Fruit fly (Drosophila melanogaster): ENCODE data around the gene CG42870.

CG42870 gene

dm6 chr3R:21698895-21699300 lies 38.3 kb downstream of the CG42870 start (continued):
- TF ChIP-seq CG12659 (GFP tag; optimal IDR thresholded peaks at IDR 0.05) (peak; percentile 33), CG18764 (GFP tag; optimal IDR thresholded peaks at IDR 0.05) (no peak), Taf1 (GFP tag; IDR thresholded peaks at IDR 0.05) (no peak), CG10654 (GFP tag; optimal IDR thresholded peaks at IDR 0.05) (no peak), Ets97D (GFP tag; optimal IDR thresholded peaks at IDR 0.05) (no peak), chn (GFP tag; optimal IDR thresholded peaks at IDR 0.05) (no peak), ham (GFP tag; IDR thresholded peaks at IDR 0.05) (no peak), CHES-1-like (GFP tag; optimal IDR thresholded peaks at IDR 0.05) (no peak), CG3995 (GFP tag; optimal IDR thresholded peaks at IDR 0.05) (no peak), HHEX (GFP tag; optimal IDR thresholded peaks at IDR 0.05) (peak; percentile 40), ftz-f1 (GFP tag; optimal IDR thresholded peaks at IDR 0.05) (no peak), trh (GFP tag; optimal IDR thresholded peaks at IDR 0.05) (no peak), nmo (GFP tag; optimal IDR thresholded peaks at IDR 0.05) (peak; percentile 47), dysf (GFP tag; IDR thresholded peaks at IDR 0.05) (no peak), CG8765 (GFP tag; IDR thresholded peaks at IDR 0.05) (no peak), Kr (GFP tag; optimal IDR thresholded peaks at IDR 0.05) (no peak), slou (GFP tag; optimal IDR thresholded peaks at IDR 0.05) (no peak), CG15073 (GFP tag; optimal IDR thresholded peaks at IDR 0.05) (no peak), Nf-YB (GFP tag; optimal IDR thresholded peaks at IDR 0.05) (no peak), Myb (GFP tag; optimal IDR thresholded peaks at IDR 0.05) (no peak), CoRest (tag; optimal IDR thresholded peaks at IDR 0.05) (peak; percentile 59), B-H2 (GFP tag; optimal IDR thresholded peaks at IDR 0.05) (no peak), eve (GFP tag; optimal IDR thresholded peaks at IDR 0.05) (peak in 1 of 2 experiments; percentile 50), CG12219 (GFP tag; optimal IDR thresholded peaks at IDR 0.05) (no peak), Stat92E (GFP tag; optimal IDR thresholded peaks at IDR 0.05) (no peak), CG2202 (tag; optimal IDR thresholded peaks at IDR 0.05) (no peak), zen (tag; optimal IDR thresholded peaks at IDR 0.05) (no peak), CG31441 (GFP tag; IDR thresholded peaks at IDR 0.05) (peak; percentile 60), bsh (GFP tag; optimal IDR thresholded peaks at IDR 0.05) (peak; percentile 26 to 58), Hand (GFP tag; optimal IDR thresholded peaks at IDR 0.05) (no peak), CG16779 (GFP tag; IDR thresholded peaks at IDR 0.05) (no peak), CG14441 (GFP tag; IDR thresholded peaks at IDR 0.05) (no peak)

DNA sequence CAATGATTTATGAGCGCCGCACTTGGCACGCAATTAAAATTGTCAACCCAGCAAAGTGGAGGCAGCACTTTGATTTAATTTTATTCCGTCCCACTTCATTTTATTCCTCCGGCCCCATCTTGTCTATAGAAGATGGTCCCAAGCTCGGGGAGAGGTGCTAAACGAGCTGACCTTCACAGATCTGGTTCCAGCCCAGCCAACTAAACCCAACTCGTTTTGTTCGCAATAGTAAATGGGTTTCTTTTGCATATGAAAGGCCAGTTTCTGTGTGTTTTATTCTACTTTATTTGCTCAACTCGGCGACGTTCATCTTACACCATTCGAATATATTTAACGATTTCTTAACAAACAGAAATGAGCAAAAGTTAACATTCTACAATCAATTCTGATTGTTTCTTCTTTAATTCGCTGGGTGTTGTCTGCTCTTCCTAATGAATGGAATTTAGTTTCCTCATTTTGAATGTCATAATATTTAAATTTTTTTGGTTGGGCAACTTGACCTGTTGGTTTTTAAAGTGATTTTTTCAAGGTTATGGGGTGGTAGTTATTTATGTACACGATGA lies 44.0 kb downstream of the CG42870 start:
- peak; percentile 23 for TF ChIP-seq ftz-f1 (GFP tag; optimal IDR thresholded peaks at IDR 0.05)
- TF ChIP-seq NC2β (GFP tag; optimal IDR thresholded peaks at IDR 0.05) = no peak
- TF ChIP-seq Eip74EF (GFP tag; optimal IDR thresholded peaks at IDR 0.05) = peak in 1 of 2 experiments; percentile 10
- peak; percentile 34 for TF ChIP-seq CG13894 (tag; optimal IDR thresholded peaks at IDR 0.05)
- TF ChIP-seq CG7786 (GFP tag; optimal IDR thresholded peaks at IDR 0.05) = no peak
- TF ChIP-seq sd (tag; optimal IDR thresholded peaks at IDR 0.05) = peak; percentile 74
- no peak for TF ChIP-seq fd96Cb (tag; optimal IDR thresholded peaks at IDR 0.05)
- no peak for TF ChIP-seq Nf-YA (GFP tag; IDR thresholded peaks at IDR 0.05)
- no peak for TF ChIP-seq CG6254 (GFP tag; optimal IDR thresholded peaks at IDR 0.05)
- TF ChIP-seq abd-A (tag; optimal IDR thresholded peaks at IDR 0.05) = peak; percentile 88
- TF ChIP-seq CG12769 (tag; optimal IDR thresholded peaks at IDR 0.05) = peak; percentile 65
- no peak for TF ChIP-seq sna (GFP tag; IDR thresholded peaks at IDR 0.05; ENCODE audit: partially characterized antibody)
- 0 out of 2 replicates have a peak, but pooled peaks have one; percentile 27 for TF ChIP-seq vvl (GFP tag; IDR thresholded peaks at IDR 0.05)
- TF ChIP-seq CG34376 (GFP tag; optimal IDR thresholded peaks at IDR 0.05) = no peak
- peak; percentile 86; the same call in 2 of the 4 replicates for TF ChIP-seq chinmo (GFP tag; IDR thresholded peaks at IDR 0.05; ENCODE audit: partially characterized antibody)
